Worm (Caenorhabditis elegans) whole organism, L1 larva: Measurements from ENCODE around the gene R09D1.14.
A peak's percentile ranks its signal among the peaks of the same experiment; 100 is the strongest.

Source experiments
- C16A3.4 ChIP-seq: fragments of 150-350 bp; optimal IDR thresholded peaks from 2 replicates; lab custom pipeline; 2014; ENCODE audit warnings: missing biosample characterization, missing genetic modification characterization
- C34B4.2 ChIP-seq: sonication (generic microtip); optimal IDR thresholded peaks from 2 replicates; lab custom pipeline; 2017; ENCODE audit warnings: mild to moderate bottlenecking, missing genetic modification characterization, missing compliant biosample characterization
- F16B12.6 ChIP-seq: fragments of 150-350 bp; optimal IDR thresholded peaks from 2 replicates; lab custom pipeline; 2014; ENCODE audit warnings: missing biosample characterization, missing genetic modification characterization
- Y116A8C.19 ChIP-seq: sonication (generic microtip); optimal IDR thresholded peaks from 2 replicates; lab custom pipeline; 2016; ENCODE audit warnings: missing compliant biosample characterization, missing genetic modification characterization, borderline replicate concordance
- alr-1 ChIP-seq: fragments of 200-800 bp; sonication (Bioruptor generic); optimal IDR thresholded peaks from 2 replicates; lab custom pipeline; 2018; ENCODE audit warnings: borderline replicate concordance, mild to moderate bottlenecking, missing genetic modification characterization, missing compliant biosample characterization
- aly-2 ChIP-seq: fragments of 150-350 bp; optimal IDR thresholded peaks from 2 replicates; lab custom pipeline; 2014; ENCODE audit warnings: missing biosample characterization, missing genetic modification characterization
- ama-1 ChIP-seq: fragments of 150-350 bp; optimal IDR thresholded peaks from 2 replicates; lab custom pipeline; 2014
- ceh-63 ChIP-seq: fragments of 200-800 bp; sonication (Bioruptor generic); optimal IDR thresholded peaks from 2 replicates; lab custom pipeline; 2018; ENCODE audit warnings: mild to moderate bottlenecking, missing genetic modification characterization, missing compliant biosample characterization
- ceh-88 ChIP-seq: fragments of 200-800 bp; sonication (Bioruptor generic); IDR thresholded peaks from 2 replicates; pipeline ENCODE4 v1.3.6; 2022; ENCODE audit warnings: missing genetic modification characterization, missing compliant biosample characterization
- ces-1 ChIP-seq: fragments of 150-350 bp; optimal IDR thresholded peaks from 2 replicates; lab custom pipeline; 2014; ENCODE audit warnings: missing biosample characterization, missing genetic modification reagents, missing genetic modification characterization
- dpl-1 ChIP-seq, 3 experiments: fragments of 150-350 bp in 2 of 3; sonication (generic microtip) in 1 of 3; optimal IDR thresholded peaks; 2 replicates each; lab custom pipeline; 2014 to 2017; ENCODE audit warnings: missing biosample characterization in 3 of 3, missing genetic modification characterization in 3 of 3, missing genetic modification reagents in 3 of 3
- dsc-1 ChIP-seq: sonication (generic microtip); optimal IDR thresholded peaks from 2 replicates; lab custom pipeline; 2016; ENCODE audit warnings: mild to moderate bottlenecking, missing genetic modification characterization, missing compliant biosample characterization
- efl-1 ChIP-seq, 4 experiments: fragments of 150-350 bp; optimal IDR thresholded peaks in 3 of 4; peaks in 1 of 4; 1 replicate in 1 of 4; 2 replicates in 3 of 4; lab custom pipeline; 2014; ENCODE audit warnings: missing biosample characterization in 2 of 4, missing genetic modification characterization in 2 of 4, missing genetic modification reagents in 2 of 4
- egl-13 ChIP-seq: sonication (generic microtip); optimal IDR thresholded peaks from 2 replicates; lab custom pipeline; 2016; ENCODE audit warnings: missing genotype, missing genetic modification reagents, missing genetic modification characterization, missing compliant biosample characterization
- egl-27 ChIP-seq, 2 experiments: fragments of 150-350 bp in 1 of 2; sonication (generic microtip); optimal IDR thresholded peaks; 3 replicates each; lab custom pipeline; 2017 to 2018; ENCODE audit warnings: missing biosample characterization in 2 of 2, missing genetic modification characterization in 2 of 2, missing genetic modification reagents in 2 of 2
- elt-2 ChIP-seq: sonication (generic microtip); optimal IDR thresholded peaks from 2 replicates; lab custom pipeline; 2016; ENCODE audit warnings: missing genetic modification characterization, mild to moderate bottlenecking, inconsistent platforms, missing compliant biosample characterization, missing genetic modification reagents
- elt-3 ChIP-seq, 6 experiments: fragments of 150-350 bp in 1 of 6; sonication (generic microtip); optimal IDR thresholded peaks; 2 replicates each; lab custom pipeline; 2017 to 2018; ENCODE audit warnings: missing biosample characterization in 6 of 6, missing genetic modification characterization in 6 of 6, inconsistent platforms in 1 of 6
- fkh-4 ChIP-seq: sonication (generic microtip); optimal IDR thresholded peaks from 2 replicates; lab custom pipeline; 2016; ENCODE audit warnings: missing compliant biosample characterization, missing genetic modification characterization, borderline replicate concordance
- hlh-4 ChIP-seq: sonication (generic microtip); optimal IDR thresholded peaks from 2 replicates; lab custom pipeline; 2016; ENCODE audit warnings: mild to moderate bottlenecking, missing genetic modification characterization, missing compliant biosample characterization
- irx-1 ChIP-seq: sonication (generic microtip); optimal IDR thresholded peaks from 2 replicates; lab custom pipeline; 2016; ENCODE audit warnings: missing genetic modification characterization, missing compliant biosample characterization
- isw-1 ChIP-seq: fragments of 200-800 bp; sonication (Bioruptor generic); IDR thresholded peaks from 2 replicates; pipeline ENCODE4 v1.3.6; 2022; ENCODE audit warnings: missing genetic modification characterization, missing compliant biosample characterization
- lin-14 ChIP-seq: fragments of 200-800 bp; sonication (Bioruptor generic); optimal IDR thresholded peaks from 2 replicates; lab custom pipeline; 2018; ENCODE audit warnings: mild to moderate bottlenecking, missing genetic modification characterization, moderate library complexity, missing compliant biosample characterization
- lin-15B ChIP-seq: fragments of 150-350 bp; sonication (generic microtip); optimal IDR thresholded peaks from 3 replicates; lab custom pipeline; 2014; ENCODE audit warnings: missing biosample characterization, missing genetic modification characterization
- lir-3 ChIP-seq: sonication (generic microtip); optimal IDR thresholded peaks from 2 replicates; lab custom pipeline; 2016; ENCODE audit warnings: mild to moderate bottlenecking, missing genetic modification characterization, moderate library complexity, missing compliant biosample characterization; ENCODE audit not compliant: poor library complexity
- mab-9 ChIP-seq: fragments of 200-800 bp; sonication (Bioruptor generic); IDR thresholded peaks from 2 replicates; pipeline ENCODE4 v1.3.6; 2022; ENCODE audit warnings: missing genetic modification reagents, missing genetic modification characterization, missing compliant biosample characterization
- mef-2 ChIP-seq: fragments of 150-350 bp; optimal IDR thresholded peaks from 2 replicates; lab custom pipeline; 2014; ENCODE audit warnings: missing biosample characterization, missing genetic modification characterization
- nhr-11 ChIP-seq: fragments of 150-350 bp; optimal IDR thresholded peaks from 2 replicates; lab custom pipeline; 2014; ENCODE audit warnings: missing biosample characterization, missing genetic modification characterization
- nhr-20 ChIP-seq: sonication (generic microtip); optimal IDR thresholded peaks from 2 replicates; lab custom pipeline; 2016; ENCODE audit warnings: mild to moderate bottlenecking, missing genetic modification characterization, missing compliant biosample characterization
- nhr-237 ChIP-seq: fragments of 150-350 bp; optimal IDR thresholded peaks from 2 replicates; lab custom pipeline; 2014; ENCODE audit warnings: missing biosample characterization, missing genetic modification characterization
- nhr-84 ChIP-seq: sonication (generic microtip); optimal IDR thresholded peaks from 2 replicates; lab custom pipeline; 2017; ENCODE audit warnings: missing biosample characterization, missing genetic modification characterization
- nhr-85 ChIP-seq: sonication (generic microtip); peaks from one replicate; lab custom pipeline; 2016; ENCODE audit warnings: missing genetic modification characterization, inconsistent platforms, missing compliant biosample characterization
- nhr-90 ChIP-seq: sonication (generic microtip); optimal IDR thresholded peaks from 2 replicates; lab custom pipeline; 2016; ENCODE audit warnings: mild to moderate bottlenecking, missing genetic modification characterization, missing compliant biosample characterization; ENCODE audit not compliant: poor library complexity
- pag-3 ChIP-seq: sonication (generic microtip); optimal IDR thresholded peaks from 2 replicates; lab custom pipeline; 2017; ENCODE audit warnings: missing genetic modification characterization, mild to moderate bottlenecking, missing compliant biosample characterization, antibody characterized with exemption, borderline replicate concordance; ENCODE audit not compliant: insufficient read depth
- pax-3 ChIP-seq: fragments of 200-800 bp; sonication (Bioruptor generic); optimal IDR thresholded peaks from 2 replicates; lab custom pipeline; 2018; ENCODE audit warnings: mild to moderate bottlenecking, missing genetic modification characterization, moderate library complexity, missing compliant biosample characterization
- snu-23 ChIP-seq: sonication (generic microtip); optimal IDR thresholded peaks from 2 replicates; lab custom pipeline; 2016; ENCODE audit warnings: missing genetic modification characterization, missing compliant biosample characterization
- sox-4 ChIP-seq: sonication (generic microtip); optimal IDR thresholded peaks from 2 replicates; lab custom pipeline; 2016; ENCODE audit warnings: missing genetic modification characterization, missing compliant biosample characterization
- sptf-1 ChIP-seq: fragments of 150-350 bp; optimal IDR thresholded peaks from 2 replicates; lab custom pipeline; 2014; ENCODE audit warnings: missing biosample characterization, missing genetic modification characterization
- swsn-7 ChIP-seq: sonication (generic microtip); optimal IDR thresholded peaks from 2 replicates; lab custom pipeline; 2016; ENCODE audit warnings: missing genetic modification characterization, missing compliant biosample characterization
- tbx-2 ChIP-seq: sonication (generic microtip); optimal IDR thresholded peaks from 2 replicates; lab custom pipeline; 2016; ENCODE audit warnings: missing genetic modification characterization, missing compliant biosample characterization
- unc-30 ChIP-seq: sonication (generic microtip); optimal IDR thresholded peaks from 2 replicates; lab custom pipeline; 2017; ENCODE audit warnings: missing biosample characterization, missing genetic modification characterization
- unc-86 ChIP-seq: sonication (generic microtip); optimal IDR thresholded peaks from 2 replicates; lab custom pipeline; 2016; ENCODE audit warnings: missing genetic modification characterization, missing compliant biosample characterization
- unc-98 ChIP-seq: fragments of 200-800 bp; sonication (Bioruptor generic); IDR thresholded peaks from 2 replicates; pipeline ENCODE4 v1.3.6; 2022; ENCODE audit warnings: missing genetic modification characterization, missing compliant biosample characterization
- xbp-1 ChIP-seq: sonication (generic microtip); optimal IDR thresholded peaks from 2 replicates; lab custom pipeline; 2016; ENCODE audit warnings: missing genetic modification characterization, missing compliant biosample characterization
- ztf-4 ChIP-seq: fragments of 150-350 bp; optimal IDR thresholded peaks from 2 replicates; lab custom pipeline; 2014; ENCODE audit warnings: missing biosample characterization, missing genetic modification characterization

R09D1.14 gene

ce11 chrII:9418843-9419532, 40.4 kb downstream of the R09D1.14 start:
- TF ChIP-seq isw-1 (GFP tag; lab: Robert Waterston, UW) (no peak), mef-2 (tag; lab: Kevin White, UChicago) (no peak), elt-2 (peak; percentile 18), egl-27 (tag; optimal IDR thresholded peaks at IDR 0.05; lab: Kevin White, UChicago) (no peak)
- TF ChIP-seq, all 84 proteins: peak for 1

DNA sequence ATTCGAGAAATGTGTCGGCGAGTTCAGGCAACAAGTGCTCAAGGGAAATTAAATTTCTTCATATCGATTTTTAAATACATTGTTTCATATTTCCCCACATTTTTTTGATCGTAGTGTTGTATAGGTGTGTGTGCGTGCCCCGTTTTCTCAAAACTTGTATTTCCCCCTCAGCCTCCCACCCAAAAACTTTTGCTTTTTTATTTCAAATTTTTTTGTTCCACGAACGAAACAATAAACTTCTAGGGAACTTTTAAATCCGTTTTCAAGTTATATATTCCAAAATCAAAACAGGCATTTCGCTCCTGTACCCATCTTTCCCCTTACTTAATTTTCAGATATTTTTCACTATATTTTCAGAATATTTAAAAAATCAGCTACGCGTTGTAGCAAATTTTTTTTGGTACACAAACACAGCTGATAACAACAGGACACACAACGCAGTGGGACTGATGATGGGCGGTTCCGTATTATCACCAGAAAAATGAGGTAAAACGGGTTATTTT, 41.2 kb downstream of the R09D1.14 start, which contains the start of the genes M176.4 and M176.16:
M176.4 (plus strand) TSS at position 301 of the 503 bp plus-strand sequence.
M176.16 (plus strand) TSS at position 453 of the 503 bp plus-strand sequence.
- TF ChIP-seq nhr-237 (tag; lab: Kevin White, UChicago), result no peak
- peak; percentile 3 for TF ChIP-seq nhr-85 (tag; lab: Kevin White, UChicago)
- no peak for TF ChIP-seq hlh-4 (tag; lab: Kevin White, UChicago)
- TF ChIP-seq elt-3 (tag; optimal IDR thresholded peaks at IDR 0.05; lab: Kevin White, UChicago), result no peak
- no peak for TF ChIP-seq pag-3 (tag; lab: Kevin White, UChicago)
- no peak for TF ChIP-seq efl-1 (optimal IDR thresholded peaks at IDR 0.05; lab: Kevin White, UChicago)
- peak in 1 of 2 experiments; percentile 52 for TF ChIP-seq efl-1 (GFP tag; optimal IDR thresholded peaks at IDR 0.05 in 1 of 2; lab: Kevin White, UChicago)
- TF ChIP-seq ama-1 (lab: Kevin White, UChicago), result no peak

- TF ChIP-seq lir-3 (tag; lab: Kevin White, UChicago) (no peak), nhr-84 (tag; lab: Kevin White, UChicago) (no peak), egl-13 (tag; lab: Kevin White, UChicago) (peak; percentile 33), aly-2 (tag; lab: Kevin White, UChicago) (peak; percentile 22), nhr-20 (tag; lab: Kevin White, UChicago) (peak; percentile 80), pax-3 (no peak), irx-1 (no peak), sptf-1 (tag; lab: Kevin White, UChicago) (no peak), unc-98 (GFP tag; lab: Robert Waterston, UW) (no peak), ztf-4 (tag; lab: Kevin White, UChicago) (no peak), nhr-90 (peak; percentile 28), F16B12.6 (peak; percentile 58), sox-4 (tag; lab: Kevin White, UChicago) (no peak), dpl-1 (GFP tag; optimal IDR thresholded peaks at IDR 0.05; lab: Kevin White, UChicago) (peak; percentile 44 to 77 (median 75)), nhr-11 (tag; lab: Kevin White, UChicago) (peak; percentile 61), alr-1 (no peak), dsc-1 (no peak), lin-15B (tag; lab: Kevin White, UChicago) (peak; percentile 48), C16A3.4 (peak; percentile 38), hlh-4 (tag; lab: Kevin White, UChicago) (no peak), tbx-2 (peak; percentile 68), egl-27 (tag; optimal IDR thresholded peaks at IDR 0.05; lab: Kevin White, UChicago) (no peak), ceh-63 (GFP tag; lab: Kevin White, UChicago) (no peak), ces-1 (GFP tag; lab: Kevin White, UChicago) (no peak), mab-9 (no peak), ceh-88 (GFP tag; lab: Robert Waterston, UW) (no peak), lin-14 (GFP tag; lab: Kevin White, UChicago) (peak; percentile 81), fkh-4 (tag; lab: Kevin White, UChicago) (no peak), C34B4.2 (tag; lab: Kevin White, UChicago) (no peak), snu-23 (GFP tag; lab: Kevin White, UChicago) (peak; percentile 74), xbp-1 (tag; lab: Kevin White, UChicago) (peak; percentile 65), swsn-7 (tag; lab: Kevin White, UChicago) (peak; percentile 66), unc-30 (no peak), unc-86 (peak; percentile 21), Y116A8C.19 (no peak)
These were observed 42.7 kb downstream of the R09D1.14 start, which contains the start of the genes gss-1 and chch-3 for ce11 chrII:9416381-9417276. Gene gss-1 (minus strand): TSS chrII:9416431. Gene chch-3 (plus strand): TSS chrII:9417013.
